Worm (Caenorhabditis elegans): ENCODE data around the gene algn-2.

DNA sequence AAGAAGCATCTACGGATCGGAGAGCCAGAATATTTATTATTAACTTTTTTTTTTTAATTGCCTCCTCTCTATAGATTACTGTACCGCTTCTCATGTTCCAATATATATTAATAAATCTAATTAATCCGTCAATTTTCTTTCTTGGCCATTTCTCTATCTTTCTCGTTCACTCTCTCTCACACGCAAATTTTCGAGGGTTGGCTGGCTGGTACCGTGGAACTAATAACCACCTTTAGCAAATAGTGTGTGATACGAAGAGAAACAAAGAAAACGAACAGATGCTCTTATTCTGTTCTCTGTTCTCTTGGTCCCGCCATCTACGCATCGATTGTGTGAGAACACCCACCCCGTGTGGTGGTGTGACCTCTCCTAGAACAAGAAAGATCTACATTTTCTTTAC, 43.2 kb downstream of the algn-2 start:
- TF ChIP-seq lin-15B (tag; optimal IDR thresholded peaks at IDR 0.05), result no peak
- TF ChIP-seq nhr-28 (tag; optimal IDR thresholded peaks at IDR 0.05), result no peak
- no peak for TF ChIP-seq fos-1 (tag; optimal IDR thresholded peaks at IDR 0.05)
- no peak for TF ChIP-seq hlh-30 (tag; optimal IDR thresholded peaks at IDR 0.05; ENCODE audit: insufficient read depth)
- no peak for TF ChIP-seq nhr-10 (tag; optimal IDR thresholded peaks at IDR 0.05)
- TF ChIP-seq dve-1 (tag; optimal IDR thresholded peaks at IDR 0.05; ENCODE audit: insufficient read depth), result no peak
- no peak for TF ChIP-seq nhr-11 (tag; optimal IDR thresholded peaks at IDR 0.05)
- no peak for TF ChIP-seq unc-39 (tag; optimal IDR thresholded peaks at IDR 0.05)
- no peak for TF ChIP-seq nhr-237 (tag; optimal IDR thresholded peaks at IDR 0.05)
- no peak for TF ChIP-seq snpc-4 (tag; optimal IDR thresholded peaks at IDR 0.05)
- no peak for TF ChIP-seq unc-130 (GFP tag; optimal IDR thresholded peaks at IDR 0.05)
- no peak for TF ChIP-seq pqm-1 (tag; optimal IDR thresholded peaks at IDR 0.05)
- no peak for TF ChIP-seq nhr-25 (tag; optimal IDR thresholded peaks at IDR 0.05; ENCODE audit: borderline replicate concordance, insufficient read depth)
